Worm (Caenorhabditis elegans) whole organism, mixed stage, embryonic: ENCODE measurements around the gene tbc-17.

Source experiments
- ceh-39 ChIP-seq: fragments of 150-350 bp; optimal IDR thresholded peaks from 2 replicates; lab custom pipeline; 2014; ENCODE audit warnings: missing biosample characterization, missing genetic modification characterization
- elt-3 ChIP-seq: fragments of 150-350 bp; optimal IDR thresholded peaks from 2 replicates; lab custom pipeline; 2014; ENCODE audit warnings: missing biosample characterization, missing genetic modification characterization
- lin-13 ChIP-seq: fragments of 150-350 bp; optimal IDR thresholded peaks from 2 replicates; lab custom pipeline; 2014; ENCODE audit warnings: missing biosample characterization, missing genetic modification characterization
- lsy-2 ChIP-seq: fragments of 150-350 bp; optimal IDR thresholded peaks from 2 replicates; lab custom pipeline; 2014; ENCODE audit warnings: missing biosample characterization, missing genetic modification characterization
- nhr-237 ChIP-seq: fragments of 150-350 bp; optimal IDR thresholded peaks from 2 replicates; lab custom pipeline; 2014; ENCODE audit warnings: missing biosample characterization, missing genetic modification characterization
- pha-4 ChIP-seq: fragments of 150-350 bp; optimal IDR thresholded peaks from 2 replicates; lab custom pipeline; 2018; ENCODE audit warnings: missing biosample characterization, missing genetic modification reagents, missing genetic modification characterization
- snpc-4 ChIP-seq: fragments of 150-350 bp; optimal IDR thresholded peaks from 2 replicates; lab custom pipeline; 2014; ENCODE audit warnings: missing biosample characterization, missing genetic modification characterization
- unc-39 ChIP-seq: fragments of 150-350 bp; optimal IDR thresholded peaks from 2 replicates; lab custom pipeline; 2014; ENCODE audit warnings: missing biosample characterization, missing genetic modification characterization
- ztf-11 ChIP-seq: fragments of 150-350 bp; optimal IDR thresholded peaks from 2 replicates; lab custom pipeline; 2014; ENCODE audit warnings: missing biosample characterization, missing genetic modification characterization

ce11 chrII:12766443-12767188, 72.4 kb downstream of the tbc-17 start:
- TF ChIP-seq lin-13 = no peak
- TF ChIP-seq elt-3 (tag; lab: Kevin White, UChicago) = no peak
- TF ChIP-seq snpc-4 = no peak
- no peak for TF ChIP-seq lsy-2 (tag; lab: Kevin White, UChicago)
- TF ChIP-seq pha-4 (tag; lab: Kevin White, UChicago) = no peak
- no peak for TF ChIP-seq ztf-11 (tag; lab: Kevin White, UChicago)
- no peak for TF ChIP-seq nhr-237
- no peak for TF ChIP-seq unc-39 (tag; lab: Kevin White, UChicago)
- no peak for TF ChIP-seq ceh-39 (tag; lab: Kevin White, UChicago)
